Fruit fly (Drosophila melanogaster) whole organism, embryonic: Measurements from ENCODE around the gene Mpcp2.
A peak's percentile ranks its signal among the peaks of the same experiment; 100 is the strongest.

Experiments
- Abd-B ChIP-seq: fragments of 200-800 bp; sonication (Bioruptor generic); optimal IDR thresholded peaks from 2 replicates; lab custom pipeline; 2018; ENCODE audit warnings: missing biosample characterization, mild to moderate bottlenecking, missing genetic modification characterization, moderate library complexity
- Antp ChIP-seq: fragments of 200-800 bp; sonication (Bioruptor generic); optimal IDR thresholded peaks from 3 replicates; lab custom pipeline; 2016; ENCODE audit warnings: missing biosample characterization, missing genetic modification characterization
- Asciz ChIP-seq: fragments of 200-800 bp; sonication (Bioruptor generic); optimal IDR thresholded peaks from 2 replicates; lab custom pipeline; 2017; ENCODE audit warnings: missing biosample characterization, mild to moderate bottlenecking, missing genetic modification characterization, missing genetic modification reagents
- Atf-2 ChIP-seq: fragments of 200-800 bp; sonication (Bioruptor generic); optimal IDR thresholded peaks from 2 replicates; lab custom pipeline; 2016; ENCODE audit warnings: missing biosample characterization, missing genetic modification characterization
- Blimp-1 ChIP-seq: fragments of 200-800 bp; sonication (Bioruptor generic); optimal IDR thresholded peaks from 3 replicates; lab custom pipeline; 2018; ENCODE audit warnings: missing biosample characterization, missing genetic modification characterization, mild to moderate bottlenecking, moderate library complexity, missing genetic modification reagents
- C15 ChIP-seq: fragments of 200-800 bp; sonication (Bioruptor generic); IDR thresholded peaks from 3 replicates; pipeline ENCODE4 v1.3.6; 2022; ENCODE audit warnings: missing biosample characterization, missing genetic modification characterization
- CG10147 ChIP-seq: fragments of 200-800 bp; sonication (Bioruptor generic); optimal IDR thresholded peaks from 2 replicates; lab custom pipeline; 2019; ENCODE audit warnings: missing biosample characterization, mild to moderate bottlenecking, missing genetic modification characterization, moderate library complexity
- CG10366 ChIP-seq: fragments of 200-800 bp; sonication (Bioruptor generic); IDR thresholded peaks from 2 replicates; pipeline ENCODE4 v1.3.6; 2022; ENCODE audit warnings: missing biosample characterization, missing genetic modification characterization
- CG13296 ChIP-seq: fragments of 200-800 bp; sonication (Bioruptor generic); optimal IDR thresholded peaks from 3 replicates; lab custom pipeline; 2018; ENCODE audit warnings: missing biosample characterization, mild to moderate bottlenecking, missing genetic modification characterization
- CG1832 ChIP-seq: fragments of 200-800 bp; sonication (Bioruptor generic); optimal IDR thresholded peaks from 2 replicates; lab custom pipeline; 2017; ENCODE audit warnings: missing biosample characterization, mild to moderate bottlenecking, missing genetic modification characterization, inconsistent platforms
- CG2199 ChIP-seq: fragments of 200-800 bp; sonication (Bioruptor generic); IDR thresholded peaks from 3 replicates; pipeline ENCODE4 v1.3.6; 2022; ENCODE audit warnings: missing biosample characterization, missing genetic modification characterization
- CG30020 ChIP-seq: fragments of 200-800 bp; optimal IDR thresholded peaks from 2 replicates; lab custom pipeline; 2019; ENCODE audit warnings: missing biosample characterization, mild to moderate bottlenecking, missing genetic modification characterization, moderate library complexity
- CG34376 ChIP-seq: fragments of 200-800 bp; sonication (Bioruptor generic); optimal IDR thresholded peaks from 2 replicates; lab custom pipeline; 2018; ENCODE audit warnings: missing biosample characterization, mild to moderate bottlenecking, missing genetic modification characterization
- CG42726 ChIP-seq: fragments of 200-800 bp; sonication (Bioruptor generic); IDR thresholded peaks from 2 replicates; pipeline ENCODE4 v1.3.6; 2022; ENCODE audit warnings: missing biosample characterization, missing genetic modification characterization; ENCODE audit not compliant: partially characterized antibody
- CG5953 ChIP-seq: fragments of 200-800 bp; sonication (Bioruptor generic); IDR thresholded peaks from 2 replicates; pipeline ENCODE4 v1.3.6; 2022; ENCODE audit warnings: missing biosample characterization, missing genetic modification characterization
- CG6689 ChIP-seq: fragments of 200-800 bp; sonication (Bioruptor generic); IDR thresholded peaks from 2 replicates; pipeline ENCODE4 v1.3.6; 2022; ENCODE audit warnings: missing biosample characterization, missing genetic modification characterization
- CG7839 ChIP-seq: fragments of 200-800 bp; sonication (Bioruptor generic); optimal IDR thresholded peaks from 3 replicates; lab custom pipeline; 2018; ENCODE audit warnings: missing biosample characterization, mild to moderate bottlenecking, missing genetic modification characterization, moderate library complexity
- CG8359 ChIP-seq: fragments of 200-800 bp; sonication (Bioruptor generic); optimal IDR thresholded peaks from 2 replicates; lab custom pipeline; 2017; ENCODE audit warnings: missing biosample characterization, mild to moderate bottlenecking, missing genetic modification characterization, borderline replicate concordance
- CG9609 ChIP-seq: fragments of 200-800 bp; sonication (Bioruptor generic); optimal IDR thresholded peaks from 3 replicates; lab custom pipeline; 2016; ENCODE audit warnings: missing biosample characterization, missing genetic modification characterization
- D ChIP-seq, 2 experiments: fragments of 200-800 bp in 1 of 2; fragments of >200 bp in 1 of 2; sonication (Bioruptor generic) in 1 of 2; optimal IDR thresholded peaks; 2 replicates in 1 of 2; 3 replicates in 1 of 2; lab custom pipeline; 2017; ENCODE audit warnings: mild to moderate bottlenecking in 1 of 2, missing biosample characterization in 1 of 2, missing genetic modification characterization in 1 of 2, missing genetic modification reagents in 1 of 2
- Eip74EF ChIP-seq, 2 experiments: fragments of 200-800 bp in 1 of 2; fragments of >200 bp in 1 of 2; sonication (Bioruptor generic) in 1 of 2; optimal IDR thresholded peaks; 2 replicates each; lab custom pipeline; 2017 to 2019; ENCODE audit warnings: missing biosample characterization in 2 of 2, missing genetic modification characterization in 2 of 2, mild to moderate bottlenecking in 1 of 2, moderate library complexity in 1 of 2
- Elba2 ChIP-seq: fragments of 200-800 bp; sonication (Bioruptor generic); optimal IDR thresholded peaks from 3 replicates; lab custom pipeline; 2016; ENCODE audit warnings: missing biosample characterization, missing genetic modification characterization
- GATAe ChIP-seq: fragments of 200-800 bp; sonication (Bioruptor generic); conservative IDR thresholded peaks from 2 replicates; pipeline ENCODE4 v1.3.6; 2022; ENCODE audit warnings: missing biosample characterization, missing genetic modification characterization
- Hr39 ChIP-seq: fragments of >200 bp; optimal IDR thresholded peaks from 2 replicates; lab custom pipeline; 2017
- NfI ChIP-seq: fragments of 200-800 bp; sonication (Bioruptor generic); optimal IDR thresholded peaks from 3 replicates; lab custom pipeline; 2018; ENCODE audit warnings: missing biosample characterization, mild to moderate bottlenecking, missing genetic modification characterization, moderate library complexity
- Scr ChIP-seq: fragments of 200-800 bp; sonication (Bioruptor generic); IDR thresholded peaks from 2 replicates; pipeline ENCODE4 v1.3.6; 2022; ENCODE audit warnings: missing biosample characterization, missing genetic modification characterization; ENCODE audit not compliant: partially characterized antibody
- Spps ChIP-seq: fragments of 200-800 bp; sonication (Bioruptor generic); optimal IDR thresholded peaks from 2 replicates; lab custom pipeline; 2018; ENCODE audit warnings: missing biosample characterization, mild to moderate bottlenecking, missing genetic modification characterization
- Trl ChIP-seq, 3 experiments: fragments of >200 bp in 2 of 3; fragments of 200-800 bp in 1 of 3; sonication (Bioruptor generic) in 1 of 3; optimal IDR thresholded peaks; 2 replicates in 1 of 3; 3 replicates in 2 of 3; lab custom pipeline; 2016 to 2017; ENCODE audit warnings: missing biosample characterization in 1 of 3, missing genetic modification characterization in 1 of 3
- bab2 ChIP-seq: fragments of 200-800 bp; sonication (Bioruptor generic); optimal IDR thresholded peaks from 2 replicates; lab custom pipeline; 2016; ENCODE audit warnings: missing biosample characterization, missing genetic modification characterization
- caup ChIP-seq: fragments of 200-800 bp; sonication (Bioruptor generic); optimal IDR thresholded peaks from 3 replicates; lab custom pipeline; 2017; ENCODE audit warnings: missing biosample characterization, mild to moderate bottlenecking, missing genetic modification characterization, moderate library complexity; ENCODE audit not compliant: severe bottlenecking
- chif ChIP-seq, 2 experiments: fragments of 200-800 bp; sonication (Bioruptor generic); optimal IDR thresholded peaks; 3 replicates each; lab custom pipeline; 2016; ENCODE audit warnings: missing biosample characterization in 2 of 2, missing genetic modification characterization in 2 of 2
- en ChIP-seq: fragments of 200-800 bp; sonication (Bioruptor generic); optimal IDR thresholded peaks from 2 replicates; lab custom pipeline; 2016; ENCODE audit warnings: missing biosample characterization, missing genetic modification characterization
- eve ChIP-seq, 2 experiments: fragments of >200 bp; optimal IDR thresholded peaks; 2 replicates each; lab custom pipeline; 2017; ENCODE audit warnings: missing biosample characterization in 2 of 2, missing genetic modification characterization in 2 of 2
- fd102C ChIP-seq: fragments of 200-800 bp; sonication (Bioruptor generic); optimal IDR thresholded peaks from 2 replicates; lab custom pipeline; 2018; ENCODE audit warnings: missing biosample characterization, mild to moderate bottlenecking, missing genetic modification characterization, moderate library complexity
- gce ChIP-seq: fragments of 200-800 bp; sonication (Bioruptor generic); IDR thresholded peaks from 3 replicates; pipeline ENCODE4 v1.3.6; 2022; ENCODE audit warnings: missing biosample characterization, missing genetic modification characterization
- gsb ChIP-seq: fragments of 200-800 bp; sonication (Bioruptor generic); IDR thresholded peaks from 2 replicates; pipeline ENCODE4 v1.3.6; 2022; ENCODE audit warnings: missing biosample characterization, missing genetic modification characterization
- hkb ChIP-seq, 2 experiments: fragments of 200-800 bp in 1 of 2; fragments of >200 bp in 1 of 2; sonication (Bioruptor generic) in 1 of 2; IDR thresholded peaks in 1 of 2; optimal IDR thresholded peaks in 1 of 2; 2 replicates each; pipeline versions ENCODE4 v1.3.6 to Lab custom; 2017 to 2022; ENCODE audit warnings: missing biosample characterization in 1 of 2, missing genetic modification characterization in 1 of 2
- hth ChIP-seq: fragments of >200 bp; optimal IDR thresholded peaks from 2 replicates; lab custom pipeline; 2017; ENCODE audit warnings: inconsistent platforms
- nom ChIP-seq: fragments of 200-800 bp; sonication (Bioruptor generic); optimal IDR thresholded peaks from 2 replicates; lab custom pipeline; 2017; ENCODE audit warnings: missing biosample characterization, missing genetic modification characterization, mild to moderate bottlenecking, moderate library complexity, missing genetic modification reagents
- pfk ChIP-seq: fragments of 200-800 bp; sonication (Bioruptor generic); optimal IDR thresholded peaks from 2 replicates; lab custom pipeline; 2018; ENCODE audit warnings: missing biosample characterization, mild to moderate bottlenecking, missing genetic modification characterization, moderate library complexity
- pros ChIP-seq: fragments of 200-800 bp; sonication (Bioruptor generic); optimal IDR thresholded peaks from 3 replicates; lab custom pipeline; 2019; ENCODE audit warnings: missing biosample characterization, mild to moderate bottlenecking, missing genetic modification characterization, moderate library complexity
- sd ChIP-seq: fragments of 200-800 bp; sonication (Bioruptor generic); optimal IDR thresholded peaks from 3 replicates; lab custom pipeline; 2018; ENCODE audit warnings: missing biosample characterization, mild to moderate bottlenecking, missing genetic modification characterization, moderate library complexity
- sim ChIP-seq: fragments of 200-800 bp; sonication (Bioruptor generic); IDR thresholded peaks from 2 replicates; pipeline ENCODE4 v1.3.6; 2022; ENCODE audit warnings: missing biosample characterization, missing genetic modification characterization
- sqz ChIP-seq: fragments of 200-800 bp; sonication (Bioruptor generic); optimal IDR thresholded peaks from 3 replicates; lab custom pipeline; 2018; ENCODE audit warnings: missing biosample characterization, mild to moderate bottlenecking, missing genetic modification characterization
- sug ChIP-seq: fragments of 200-800 bp; optimal IDR thresholded peaks from 2 replicates; lab custom pipeline; 2019; ENCODE audit warnings: missing biosample characterization, mild to moderate bottlenecking, missing genetic modification characterization, moderate library complexity
- ttk ChIP-seq: fragments of 200-800 bp; sonication (Bioruptor generic); IDR thresholded peaks from 2 replicates; pipeline ENCODE4 v2.1.2; 2022; ENCODE audit warnings: missing biosample characterization, missing genetic modification characterization
- tup ChIP-seq: fragments of 200-800 bp; sonication (Bioruptor generic); optimal IDR thresholded peaks from 2 replicates; lab custom pipeline; 2016; ENCODE audit warnings: missing biosample characterization, mild to moderate bottlenecking, missing genetic modification characterization, moderate library complexity
- wek ChIP-seq: fragments of 200-800 bp; sonication (Bioruptor generic); optimal IDR thresholded peaks from 3 replicates; lab custom pipeline; 2018; ENCODE audit warnings: missing biosample characterization, mild to moderate bottlenecking, missing genetic modification characterization, moderate library complexity

Gene Mpcp2

dm6 chr3L:14537435-14537991 lies at the start of gene Mpcp2 (continued):
- TF ChIP-seq CG34376 (GFP tag; lab: Kevin White, UChicago) (peak; percentile 46), chif (GFP tag; optimal IDR thresholded peaks at IDR 0.05; lab: Kevin White, UChicago) (no peak), pros (GFP tag; lab: Kevin White, UChicago) (no peak), CG10366 (GFP tag; lab: Robert Waterston, UW) (no peak), C15 (GFP tag; lab: Robert Waterston, UW) (no peak), gce (GFP tag; lab: Robert Waterston, UW) (no peak), hth (lab: Kevin White, UChicago) (no peak), Atf-2 (no peak), sug (tag; lab: Kevin White, UChicago) (peak; percentile 92), wek (GFP tag; lab: Kevin White, UChicago) (peak; percentile 59), Hr39 (no peak), CG13296 (GFP tag; lab: Kevin White, UChicago) (peak; percentile 23), Abd-B (GFP tag; lab: Kevin White, UChicago) (peak; percentile 65), sd (peak; percentile 88), Trl (optimal IDR thresholded peaks at IDR 0.05; lab: Kevin White, UChicago) (no peak), Trl (GFP tag; optimal IDR thresholded peaks at IDR 0.05; lab: Kevin White, UChicago) (no peak), en (GFP tag; lab: Kevin White, UChicago) (no peak), Elba2 (GFP tag; lab: Kevin White, UChicago) (no peak), CG7839 (peak; percentile 13), GATAe (no peak), fd102C (GFP tag; lab: Kevin White, UChicago) (no peak), eve (GFP tag; optimal IDR thresholded peaks at IDR 0.05; lab: Kevin White, UChicago) (no peak), pfk (GFP tag; lab: Kevin White, UChicago) (peak; percentile 4), Scr (GFP tag; lab: Robert Waterston, UW) (0 out of 2 replicates have a peak, but pooled peaks have one; percentile 25), tup (no peak), CG9609 (GFP tag; lab: Kevin White, UChicago) (peak; percentile 14), D (optimal IDR thresholded peaks at IDR 0.05; lab: Kevin White, UChicago) (no peak), D (GFP tag; optimal IDR thresholded peaks at IDR 0.05; lab: Kevin White, UChicago) (no peak), CG6689 (GFP tag; lab: Robert Waterston, UW) (no peak), sqz (GFP tag; lab: Kevin White, UChicago) (no peak), ttk (GFP tag; lab: Robert Waterston, UW) (no peak), CG1832 (no peak), Eip74EF (GFP tag; optimal IDR thresholded peaks at IDR 0.05; lab: Kevin White, UChicago) (peak in 1 of 2 experiments; percentile 13), CG10147 (GFP tag; lab: Kevin White, UChicago) (peak; percentile 46), Spps (peak; percentile 30), CG42726 (GFP tag; lab: Robert Waterston, UW) (peak; percentile 66; the same call in 1 of the 2 replicates), sim (GFP tag; lab: Robert Waterston, UW) (no peak), CG5953 (GFP tag; lab: Robert Waterston, UW) (no peak), gsb (GFP tag; lab: Robert Waterston, UW) (no peak), CG8359 (GFP tag; lab: Kevin White, UChicago) (no peak), NfI (GFP tag; lab: Kevin White, UChicago) (peak; percentile 16), CG30020 (tag; lab: Kevin White, UChicago) (peak; percentile 9), CG2199 (GFP tag; lab: Robert Waterston, UW) (peak; percentile 91), Antp (no peak), hkb (optimal IDR thresholded peaks at IDR 0.05; lab: Kevin White, UChicago) (peak; percentile 71), hkb (GFP tag; IDR thresholded peaks at IDR 0.05; lab: Robert Waterston, UW) (peak; percentile 40; the same call in 1 of the 2 replicates), Blimp-1 (GFP tag; lab: Kevin White, UChicago) (peak; percentile 6), caup (GFP tag; lab: Kevin White, UChicago) (peak; percentile 53), bab2 (peak; percentile 8), Asciz (peak; percentile 14), nom (peak; percentile 55)
